Worm (Caenorhabditis elegans): ENCODE measurements around the gene F38B7.11.
A peak's percentile ranks its signal among the peaks of the same experiment; 100 is the strongest.

The F38B7.11 gene

DNA sequence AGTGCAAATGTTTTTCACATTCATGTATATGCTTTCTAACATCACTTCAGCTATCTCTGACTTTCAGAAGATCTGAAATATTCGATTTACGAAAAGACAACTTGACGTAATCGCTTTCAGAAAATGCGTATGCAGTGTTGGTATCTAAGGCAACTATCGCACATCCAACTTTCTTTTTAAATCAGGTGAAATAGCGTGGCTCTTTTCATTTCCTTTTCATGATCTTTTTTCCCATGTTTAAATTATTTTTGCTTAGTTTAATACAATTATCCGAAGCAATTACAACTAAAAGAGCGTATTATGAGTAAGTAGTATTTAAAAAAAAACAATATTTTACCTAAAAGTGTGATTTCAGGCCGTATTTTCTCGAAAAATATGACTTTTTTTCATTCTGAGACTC, at the start of gene F38B7.11:
Gene F38B7.11 (plus strand): TSS at position 301 of the 400 bp plus-strand sequence.
- TF ChIP-seq T26A5.8 (tag; optimal IDR thresholded peaks at IDR 0.05) (no peak), hsf-1 (GFP tag; IDR thresholded peaks at IDR 0.05) (no peak), D2030.7 (GFP tag; IDR thresholded peaks at IDR 0.05) (no peak), F52B5.7 (tag; optimal IDR thresholded peaks at IDR 0.05) (no peak), unc-62 (GFP tag; optimal IDR thresholded peaks at IDR 0.05) (no peak), F39B2.1 (GFP tag; IDR thresholded peaks at IDR 0.05) (no peak), egl-18 (GFP tag; IDR thresholded peaks at IDR 0.05) (no peak), T07F8.4 (tag; optimal IDR thresholded peaks at IDR 0.05) (no peak), egl-44 (GFP tag; IDR thresholded peaks at IDR 0.05) (no peak), tbx-9 (tag; optimal IDR thresholded peaks at IDR 0.05; ENCODE audit: borderline replicate concordance) (no peak)

DNA sequence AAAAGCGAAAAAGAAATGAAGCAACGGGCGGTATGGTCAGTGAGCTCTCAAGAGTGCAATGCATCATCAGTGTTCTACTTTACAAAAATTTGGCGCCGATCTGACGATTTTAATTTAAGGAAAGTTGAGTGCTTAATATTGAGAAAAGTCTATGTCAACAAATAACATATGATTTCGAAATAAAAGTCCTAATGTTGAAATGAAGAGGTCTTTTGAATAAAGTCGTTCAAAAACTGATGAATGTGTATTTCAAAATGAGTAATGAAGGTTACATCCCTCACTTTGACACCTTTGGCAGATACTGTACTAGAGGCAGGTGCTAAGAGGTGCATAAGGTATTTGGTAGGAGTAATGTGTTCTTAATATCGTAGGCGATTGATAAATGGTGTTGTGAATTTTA, 49.4 kb upstream of the F38B7.11 start:
- TF ChIP-seq nhr-27 (tag; optimal IDR thresholded peaks at IDR 0.05): no peak
- no peak for TF ChIP-seq dpff-1 (tag; optimal IDR thresholded peaks at IDR 0.05)
- TF ChIP-seq ztf-28 (GFP tag; IDR thresholded peaks at IDR 0.05): no peak
- no peak for TF ChIP-seq zim-3 (tag; optimal IDR thresholded peaks at IDR 0.05)

DNA sequence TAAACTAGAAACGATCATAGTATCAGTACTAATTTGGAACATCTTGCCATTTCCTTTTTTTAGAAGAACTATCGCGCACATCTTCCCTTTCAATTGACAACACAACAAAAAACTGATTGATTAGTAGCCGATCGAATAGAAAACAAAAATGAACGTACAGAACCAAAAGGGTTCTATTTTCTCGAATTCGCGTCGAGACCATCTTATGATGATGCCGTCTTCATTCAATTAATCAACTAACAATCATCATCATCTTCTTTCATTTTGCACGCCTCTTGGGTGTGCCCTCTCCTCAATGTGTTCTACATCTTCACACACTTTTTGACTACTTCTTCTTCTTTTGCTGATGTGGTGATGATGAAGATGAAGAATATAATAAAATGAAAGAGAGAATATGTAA, 47.1 kb upstream of the F38B7.11 start:
- TF ChIP-seq somi-1 (GFP tag; optimal IDR thresholded peaks at IDR 0.05) (peak; percentile 10), dpl-1 (GFP tag; optimal IDR thresholded peaks at IDR 0.05) (no peak), ztf-3 (GFP tag; optimal IDR thresholded peaks at IDR 0.05) (no peak)

DNA sequence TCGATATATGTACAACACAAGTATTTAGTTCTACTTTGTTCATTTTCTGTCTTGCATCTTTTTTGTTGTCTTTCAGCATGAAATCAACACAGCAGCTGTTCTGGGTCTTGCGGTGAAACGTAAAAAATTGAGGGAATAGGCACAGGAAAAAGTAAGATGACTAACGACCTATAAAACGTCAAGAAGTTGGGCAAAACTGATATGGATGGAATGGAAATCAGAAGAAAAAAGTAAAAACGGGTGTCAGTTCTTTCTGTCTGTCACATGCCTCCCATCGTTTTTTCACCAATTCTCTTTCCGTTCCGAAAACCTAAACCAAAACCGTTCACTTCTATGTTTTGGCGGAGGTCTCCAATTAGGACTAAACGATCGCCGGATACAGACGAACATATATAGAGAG, 45.9 kb upstream of the F38B7.11 start:
- no peak for TF ChIP-seq pha-4 (tag; optimal IDR thresholded peaks at IDR 0.05)
- TF ChIP-seq lin-26 (GFP tag; IDR thresholded peaks at IDR 0.05): no peak
- peak; percentile 60 for TF ChIP-seq nhr-80 (tag; optimal IDR thresholded peaks at IDR 0.05)

DNA sequence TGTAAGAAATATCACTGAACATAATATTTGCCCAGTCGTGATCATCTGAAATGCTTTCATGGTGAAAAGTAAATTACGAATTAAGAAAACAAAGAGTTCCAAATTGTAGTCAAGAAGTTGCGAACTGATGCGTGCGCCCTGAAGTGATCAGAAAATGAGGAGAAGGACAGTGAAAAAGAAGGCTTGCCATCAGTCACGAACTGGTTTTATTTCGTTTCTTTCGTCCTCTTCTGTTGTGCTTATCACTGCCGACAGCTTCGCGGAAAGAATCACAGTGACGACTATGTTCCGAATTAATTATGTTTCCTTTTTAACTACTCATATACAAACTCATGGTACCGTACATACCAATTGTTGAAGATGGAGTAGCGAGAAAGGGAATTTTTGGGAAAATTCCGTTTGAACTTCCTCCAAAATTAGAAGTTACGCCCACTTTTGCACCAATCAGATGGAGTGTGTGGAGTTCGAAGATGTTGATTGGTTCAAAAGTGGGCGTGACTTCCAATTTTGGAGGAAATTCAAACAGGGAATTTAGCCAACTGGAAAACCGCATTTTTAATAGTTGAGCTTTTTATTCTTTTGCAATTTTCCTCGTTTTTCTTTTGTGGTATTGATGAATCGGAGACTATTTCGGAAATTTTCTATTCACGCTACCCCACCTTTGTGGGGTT, 43.7 kb upstream of the F38B7.11 start, which contains the start of gene C55A6.12:
Gene C55A6.12 (minus strand): TSS at position 51 of the 671 bp plus-strand sequence.
- no peak for TF ChIP-seq tbp1 (GFP tag; optimal IDR thresholded peaks at IDR 0.05)
- no peak for TF ChIP-seq hmg-1.2 (GFP tag; IDR thresholded peaks at IDR 0.05)
- no peak for TF ChIP-seq nhr-179 (tag; optimal IDR thresholded peaks at IDR 0.05)
- TF ChIP-seq K12H6.12 (tag; optimal IDR thresholded peaks at IDR 0.05): no peak
- TF ChIP-seq B0019.2 (GFP tag; conservative IDR thresholded peaks at IDR 0.05): no peak
- no peak for TF ChIP-seq Y53F4B.3 (GFP tag; IDR thresholded peaks at IDR 0.05)
- no peak for TF ChIP-seq F52B5.7 (tag; optimal IDR thresholded peaks at IDR 0.05)
- peak in 1 of 3 experiments; percentile 45 for TF ChIP-seq lin-35 (GFP tag; optimal IDR thresholded peaks at IDR 0.05)
- TF ChIP-seq nfyb-1 (GFP tag; IDR thresholded peaks at IDR 0.05): peak; percentile 99
- no peak for TF ChIP-seq rpc-1 (optimal IDR thresholded peaks at IDR 0.05)
- TF ChIP-seq rpc-1 (tag; optimal IDR thresholded peaks at IDR 0.05): no peak
- no peak for TF ChIP-seq cebp-1 (GFP tag; IDR thresholded peaks at IDR 0.05)
- no peak for TF ChIP-seq cebp-1 (tag; optimal IDR thresholded peaks at IDR 0.05)
- TF ChIP-seq nfya-2 (GFP tag; IDR thresholded peaks at IDR 0.05): peak; percentile 98
- TF ChIP-seq lir-1 (GFP tag; conservative IDR thresholded peaks at IDR 0.05): no peak
- peak; percentile 43 for TF ChIP-seq lin-54 (GFP tag; optimal IDR thresholded peaks at IDR 0.05)
- no peak for TF ChIP-seq him-1 (tag; optimal IDR thresholded peaks at IDR 0.05)
- TF ChIP-seq ztf-28 (GFP tag; IDR thresholded peaks at IDR 0.05): no peak

All from whole organism, young adult.